Worm (Caenorhabditis elegans): ENCODE data around the gene nas-22.

DNA sequence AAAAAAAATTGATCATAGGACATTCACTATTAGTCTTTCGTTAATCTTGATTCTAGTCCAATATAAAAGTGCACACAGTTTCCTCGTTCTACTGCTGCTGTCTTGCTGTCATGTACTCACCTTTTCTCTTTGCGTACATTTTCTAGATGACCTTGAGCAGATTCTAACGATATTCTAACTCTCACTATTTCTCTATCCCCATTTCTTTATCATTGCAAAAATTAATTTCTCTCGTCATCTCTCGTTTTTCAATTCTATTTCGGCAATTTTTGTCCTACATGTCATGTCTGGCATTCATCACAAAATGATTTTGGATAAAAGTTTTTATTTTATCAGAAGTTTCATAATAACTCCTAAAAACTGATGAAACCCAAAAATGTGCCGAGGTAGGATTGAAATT, 34.3 kb downstream of the nas-22 start, which contains the start of gene ttll-5:
- TF ChIP-seq ztf-18 (tag; optimal IDR thresholded peaks at IDR 0.05) (no peak), F57C9.4 (tag; optimal IDR thresholded peaks at IDR 0.05) (no peak), ets-4 (GFP tag; optimal IDR thresholded peaks at IDR 0.05) (no peak), snpc-1.1 (tag; optimal IDR thresholded peaks at IDR 0.05; ENCODE audit: insufficient read depth) (no peak), Y95B8A.8 (GFP tag; IDR thresholded peaks at IDR 0.05) (no peak), lsl-1 (GFP tag; optimal IDR thresholded peaks at IDR 0.05) (no peak), fkh-3 (tag; optimal IDR thresholded peaks at IDR 0.05) (no peak), C17E4.6 (GFP tag; IDR thresholded peaks at IDR 0.05) (no peak), ama-1 (optimal IDR thresholded peaks at IDR 0.05) (no peak), ama-1 (GFP tag; optimal IDR thresholded peaks at IDR 0.05) (no peak), atf-7 (tag; optimal IDR thresholded peaks at IDR 0.05) (no peak)
